Worm (Caenorhabditis elegans): ENCODE data around the gene sra-3.

- no peak for TF ChIP-seq sea-1 (GFP tag; conservative IDR thresholded peaks at IDR 0.05)
- no peak for TF ChIP-seq ama-1 (optimal IDR thresholded peaks at IDR 0.05)
- no peak for TF ChIP-seq tra-4 (tag; optimal IDR thresholded peaks at IDR 0.05)
- no peak for TF ChIP-seq tbx-37 (GFP tag; conservative IDR thresholded peaks at IDR 0.05)
- TF ChIP-seq tbx-11 (GFP tag; IDR thresholded peaks at IDR 0.05), result no peak
- no peak for TF ChIP-seq ceh-13 (GFP tag; optimal IDR thresholded peaks at IDR 0.05)
- no peak for TF ChIP-seq aly-1 (tag; optimal IDR thresholded peaks at IDR 0.05)
- TF ChIP-seq flt-1 (GFP tag; IDR thresholded peaks at IDR 0.05), result no peak
These were observed 17.6 kb downstream of the sra-3 start, which contains the start of gene AH6.17 for ce11 chrII:9522986-9523385.

All from whole organism, early embryonic.